Worm (Caenorhabditis elegans) whole organism, L2 larva: Measurements from ENCODE around the gene ufd-1.

Experiments
- F13H6.1 ChIP-seq: sonication (generic microtip); optimal IDR thresholded peaks from 2 replicates; lab custom pipeline; 2016; ENCODE audit warnings: missing genetic modification characterization, missing compliant biosample characterization
- R02D3.7 ChIP-seq: fragments of 150-350 bp; optimal IDR thresholded peaks from 2 replicates; lab custom pipeline; 2014; ENCODE audit warnings: missing biosample characterization, missing genetic modification characterization
- Y55F3AM.14 ChIP-seq: fragments of 200-800 bp; sonication (Bioruptor generic); optimal IDR thresholded peaks from 2 replicates; lab custom pipeline; 2018; ENCODE audit warnings: mild to moderate bottlenecking, missing genetic modification characterization, missing compliant biosample characterization
- alr-1 ChIP-seq: fragments of 150-350 bp; optimal IDR thresholded peaks from 2 replicates; lab custom pipeline; 2014; ENCODE audit warnings: missing biosample characterization, missing genetic modification characterization
- blmp-1 ChIP-seq: sonication (generic microtip); optimal IDR thresholded peaks from 2 replicates; lab custom pipeline; 2017; ENCODE audit warnings: missing genetic modification characterization, mild to moderate bottlenecking, missing compliant biosample characterization, antibody characterized with exemption, moderate library complexity; ENCODE audit not compliant: insufficient read depth
- ceh-16 ChIP-seq: fragments of 150-350 bp; optimal IDR thresholded peaks from 2 replicates; lab custom pipeline; 2014; ENCODE audit warnings: missing biosample characterization, missing genetic modification characterization
- ceh-82 ChIP-seq: fragments of 150-350 bp; optimal IDR thresholded peaks from 2 replicates; lab custom pipeline; 2014; ENCODE audit warnings: missing biosample characterization, missing genetic modification characterization
- crh-2 ChIP-seq: sonication (generic microtip); optimal IDR thresholded peaks from 2 replicates; lab custom pipeline; 2017; ENCODE audit warnings: missing biosample characterization, missing genetic modification characterization
- dmd-4 ChIP-seq: sonication (generic microtip); optimal IDR thresholded peaks from 2 replicates; lab custom pipeline; 2017; ENCODE audit warnings: missing biosample characterization, missing genetic modification characterization
- elt-3 ChIP-seq: sonication (generic microtip); optimal IDR thresholded peaks from 2 replicates; lab custom pipeline; 2017; ENCODE audit warnings: missing biosample characterization, missing genetic modification characterization
- fos-1 ChIP-seq: fragments of 150-350 bp; optimal IDR thresholded peaks from 2 replicates; lab custom pipeline; 2014; ENCODE audit warnings: missing biosample characterization, missing genetic modification characterization
- gmeb-1 ChIP-seq: fragments of 150-350 bp; optimal IDR thresholded peaks from 2 replicates; lab custom pipeline; 2014; ENCODE audit warnings: missing biosample characterization, missing genetic modification characterization
- lin-11 ChIP-seq: fragments of 150-350 bp; sonication (generic microtip); optimal IDR thresholded peaks from 2 replicates; lab custom pipeline; 2014; ENCODE audit warnings: missing biosample characterization, missing genetic modification characterization, inconsistent platforms, mixed read lengths
- lsy-2 ChIP-seq, 2 experiments: fragments of 150-350 bp in 1 of 2; sonication (generic microtip) in 1 of 2; optimal IDR thresholded peaks; 2 replicates each; lab custom pipeline; 2014 to 2017; ENCODE audit warnings: missing biosample characterization in 2 of 2, missing genetic modification characterization in 2 of 2
- mbf-1 ChIP-seq: sonication (generic microtip); optimal IDR thresholded peaks from 2 replicates; lab custom pipeline; 2017; ENCODE audit warnings: missing biosample characterization, missing genetic modification characterization
- mdl-1 ChIP-seq, 2 experiments: fragments of 150-350 bp in 1 of 2; sonication (generic microtip) in 1 of 2; optimal IDR thresholded peaks; 2 replicates each; lab custom pipeline; 2017; ENCODE audit warnings: missing biosample characterization in 2 of 2, missing genetic modification characterization in 2 of 2
- nhr-10 ChIP-seq: sonication (generic microtip); optimal IDR thresholded peaks from 2 replicates; lab custom pipeline; 2017; ENCODE audit warnings: missing biosample characterization, missing genetic modification characterization
- nhr-11 ChIP-seq: fragments of 150-350 bp; optimal IDR thresholded peaks from 2 replicates; lab custom pipeline; 2014; ENCODE audit warnings: missing biosample characterization, missing genetic modification characterization
- nhr-129 ChIP-seq: fragments of 150-350 bp; optimal IDR thresholded peaks from 2 replicates; lab custom pipeline; 2014; ENCODE audit warnings: missing biosample characterization, missing genetic modification characterization
- nhr-23 ChIP-seq: fragments of 150-350 bp; optimal IDR thresholded peaks from 2 replicates; lab custom pipeline; 2014; ENCODE audit warnings: missing biosample characterization, missing genetic modification reagents, missing genetic modification characterization
- nhr-25 ChIP-seq: fragments of 150-350 bp; sonication (generic microtip); optimal IDR thresholded peaks from 3 replicates; lab custom pipeline; 2014; ENCODE audit warnings: missing biosample characterization, missing genetic modification characterization
- peb-1 ChIP-seq: fragments of 150-350 bp; optimal IDR thresholded peaks from 2 replicates; lab custom pipeline; 2014; ENCODE audit warnings: missing biosample characterization, missing genetic modification characterization
- sem-4 ChIP-seq: fragments of 150-350 bp; optimal IDR thresholded peaks from 2 replicates; lab custom pipeline; 2014; ENCODE audit warnings: missing biosample characterization, missing genetic modification reagents, missing genetic modification characterization
- skn-1 ChIP-seq: sonication (generic microtip); optimal IDR thresholded peaks from 2 replicates; lab custom pipeline; 2017; ENCODE audit warnings: missing biosample characterization, missing genetic modification characterization
- sma-9 ChIP-seq, 2 experiments: fragments of 150-350 bp in 1 of 2; sonication (generic microtip) in 1 of 2; optimal IDR thresholded peaks; 2 replicates each; lab custom pipeline; 2014 to 2016; ENCODE audit warnings: missing genetic modification characterization in 2 of 2, mild to moderate bottlenecking in 1 of 2, missing biosample characterization in 1 of 2, missing compliant biosample characterization in 1 of 2, missing genetic modification reagents in 1 of 2, moderate library complexity in 1 of 2
- snpc-4 ChIP-seq: fragments of 150-350 bp; optimal IDR thresholded peaks from 2 replicates; lab custom pipeline; 2014; ENCODE audit warnings: missing biosample characterization, missing genetic modification characterization
- unc-39 ChIP-seq: fragments of 150-350 bp; optimal IDR thresholded peaks from 2 replicates; lab custom pipeline; 2014; ENCODE audit warnings: missing biosample characterization, missing genetic modification characterization
- unc-55 ChIP-seq: fragments of 150-350 bp; sonication (generic microtip); optimal IDR thresholded peaks from 3 replicates; lab custom pipeline; 2014; ENCODE audit warnings: missing biosample characterization, missing genetic modification reagents, missing genetic modification characterization
- unc-62 ChIP-seq: fragments of 150-350 bp; optimal IDR thresholded peaks from 2 replicates; lab custom pipeline; 2014; ENCODE audit warnings: missing biosample characterization, missing genetic modification reagents, missing genetic modification characterization
- zag-1 ChIP-seq: fragments of 150-350 bp; optimal IDR thresholded peaks from 2 replicates; lab custom pipeline; 2014; ENCODE audit warnings: missing biosample characterization, missing genetic modification characterization
- ztf-1 ChIP-seq: fragments of 200-800 bp; sonication (Bioruptor generic); conservative IDR thresholded peaks from 2 replicates; pipeline ENCODE4 v1.3.6; 2022; ENCODE audit warnings: missing genetic modification characterization, missing compliant biosample characterization
- ztf-11 ChIP-seq: sonication (generic microtip); optimal IDR thresholded peaks from 2 replicates; lab custom pipeline; 2017; ENCODE audit warnings: missing biosample characterization, missing genetic modification characterization

The ufd-1 gene

ce11 chrIV:12304750-12305149 lies 25.9 kb downstream of the ufd-1 start:
- TF ChIP-seq zag-1 (tag; lab: Kevin White, UChicago) (no peak), Y55F3AM.14 (GFP tag; lab: Kevin White, UChicago) (no peak), crh-2 (tag; lab: Kevin White, UChicago) (no peak), ztf-1 (GFP tag; lab: Robert Waterston, UW) (no peak), elt-3 (tag; lab: Kevin White, UChicago) (no peak), fos-1 (tag; lab: Kevin White, UChicago) (no peak), gmeb-1 (tag; lab: Kevin White, UChicago) (no peak), sma-9 (GFP tag; optimal IDR thresholded peaks at IDR 0.05; lab: Kevin White, UChicago) (no peak), sma-9 (tag; optimal IDR thresholded peaks at IDR 0.05; lab: Kevin White, UChicago) (no peak), nhr-129 (tag; lab: Kevin White, UChicago) (no peak), peb-1 (no peak), ceh-82 (tag; lab: Kevin White, UChicago) (no peak)

- TF ChIP-seq R02D3.7 (tag; lab: Kevin White, UChicago) (no peak), fos-1 (tag; lab: Kevin White, UChicago) (peak; percentile 60)
Observed at ce11 chrIV:12302885-12303284, 27.8 kb downstream of the ufd-1 start.

DNA sequence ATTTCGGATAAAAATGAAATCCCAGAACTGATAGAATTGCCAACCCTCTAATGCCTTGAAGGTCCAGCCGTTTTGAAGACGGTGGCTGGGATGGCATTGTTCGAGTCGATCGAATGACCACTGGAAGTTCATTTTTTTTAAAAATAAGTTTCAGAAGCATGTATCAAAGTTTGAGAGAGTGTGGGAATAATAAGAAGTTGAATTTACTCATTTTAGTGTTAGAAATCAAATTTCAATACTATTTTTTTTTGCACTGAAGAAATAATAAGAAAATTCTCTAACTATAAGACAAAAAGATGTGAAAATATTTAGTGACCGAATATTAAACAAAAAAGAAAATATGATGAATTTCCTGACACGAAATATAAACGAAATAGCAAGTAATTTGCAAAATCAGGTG lies 29.5 kb downstream of the ufd-1 start, which contains the start of gene oac-59:
Gene oac-59 (minus strand): TSS at position 101 of the 400 bp plus-strand sequence.
- TF ChIP-seq snpc-4 (tag; lab: Kevin White, UChicago) (no peak), dmd-4 (tag; lab: Kevin White, UChicago) (no peak), lin-11 (tag; lab: Kevin White, UChicago) (no peak), F13H6.1 (tag; lab: Kevin White, UChicago) (no peak)

- TF ChIP-seq F13H6.1 (tag; lab: Kevin White, UChicago) (no peak), ceh-82 (tag; lab: Kevin White, UChicago) (no peak), fos-1 (tag; lab: Kevin White, UChicago) (no peak), unc-39 (tag; lab: Kevin White, UChicago) (no peak), nhr-10 (tag; lab: Kevin White, UChicago) (no peak), ztf-11 (no peak), unc-62 (GFP tag; lab: Kevin White, UChicago) (no peak), nhr-11 (tag; lab: Kevin White, UChicago) (no peak), nhr-23 (tag; lab: Kevin White, UChicago) (no peak)
Observed at ce11 chrIV:12290744-12291143, 39.9 kb downstream of the ufd-1 start, which contains the start of gene C42C1.8. Gene C42C1.8 (plus strand): TSS chrIV:12291044.

DNA sequence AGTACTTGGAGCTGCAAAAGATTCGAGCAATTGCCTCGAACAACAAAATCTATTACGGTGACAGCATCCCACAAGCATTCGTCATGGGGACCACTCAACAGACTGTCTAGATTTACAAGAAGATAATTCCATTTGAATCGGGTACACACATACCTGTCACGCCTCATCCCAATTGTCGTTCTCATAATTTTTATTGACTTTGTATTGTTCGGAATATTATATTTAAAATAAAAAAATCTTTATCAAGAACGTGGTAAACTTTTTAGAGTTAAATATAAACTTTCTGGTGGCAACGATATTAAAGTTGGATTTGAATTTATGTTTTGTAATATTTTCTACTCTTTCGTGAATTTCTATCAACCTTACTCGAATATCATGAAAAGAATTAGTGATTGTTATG lies 41.5 kb downstream of the ufd-1 start, which contains the start of gene C42C1.9:
Gene C42C1.9 (plus strand): TSS at position 301 of the 400 bp plus-strand sequence.
- TF ChIP-seq sem-4 (tag; lab: Kevin White, UChicago) (no peak), ceh-16 (no peak), snpc-4 (tag; lab: Kevin White, UChicago) (no peak), mbf-1 (tag; lab: Kevin White, UChicago) (no peak), peb-1 (no peak), skn-1 (no peak), blmp-1 (no peak), alr-1 (tag; lab: Kevin White, UChicago) (no peak), nhr-23 (tag; lab: Kevin White, UChicago) (no peak), lsy-2 (tag; optimal IDR thresholded peaks at IDR 0.05; lab: Kevin White, UChicago) (no peak), gmeb-1 (tag; lab: Kevin White, UChicago) (no peak), nhr-25 (tag; lab: Kevin White, UChicago) (no peak), unc-55 (GFP tag; lab: Kevin White, UChicago) (no peak)

DNA sequence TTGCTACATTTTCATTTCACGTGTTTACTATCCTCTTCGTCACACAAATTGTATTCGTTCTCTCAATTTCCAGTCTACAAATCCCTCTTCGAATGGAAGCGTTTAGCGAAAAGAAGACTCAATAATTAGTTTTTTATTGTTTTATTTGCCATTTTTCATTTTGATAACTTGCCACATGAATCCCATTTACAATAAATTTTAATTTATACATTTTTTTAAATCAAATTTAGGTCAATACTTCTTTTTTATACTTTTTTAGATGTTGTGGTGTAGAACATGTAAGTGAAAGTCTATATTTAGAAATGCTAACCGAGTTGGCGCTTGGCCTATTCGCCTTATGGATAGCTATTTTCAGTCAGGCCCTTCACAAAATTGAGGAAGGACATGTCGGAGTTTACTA lies 43.1 kb downstream of the ufd-1 start, which contains the start of gene erl-1:
Gene erl-1 (plus strand): TSS at position 301 of the 400 bp plus-strand sequence.
- TF ChIP-seq mdl-1 (tag; optimal IDR thresholded peaks at IDR 0.05; lab: Kevin White, UChicago) = no peak
- no peak for TF ChIP-seq peb-1
- TF ChIP-seq lsy-2 (tag; optimal IDR thresholded peaks at IDR 0.05; lab: Kevin White, UChicago) = no peak
- no peak for TF ChIP-seq nhr-23 (tag; lab: Kevin White, UChicago)
- TF ChIP-seq, all 48 proteins: peak for 0
